Fruit fly (Drosophila melanogaster): ENCODE measurements around the gene Gbeta5.

The Gbeta5 gene

dm6 chrX:8152718-8153117 is 643 bp upstream of the Gbeta5 start, which contains the start of gene CG18262 (continued):
- TF ChIP-seq CG2120 (GFP tag; optimal IDR thresholded peaks at IDR 0.05) (peak; percentile 27), Asciz (GFP tag; optimal IDR thresholded peaks at IDR 0.05) (no peak), CG34224 (GFP tag; IDR thresholded peaks at IDR 0.05; ENCODE audit: partially characterized antibody) (no peak), toy (GFP tag; IDR thresholded peaks at IDR 0.05) (no peak), E2f2 (GFP tag; IDR thresholded peaks at IDR 0.05) (peak; percentile 89), nom (GFP tag; optimal IDR thresholded peaks at IDR 0.05) (no peak), Bdp1 (GFP tag; optimal IDR thresholded peaks at IDR 0.05) (no peak), croc (GFP tag; conservative IDR thresholded peaks at IDR 0.05) (no peak), fd102C (GFP tag; optimal IDR thresholded peaks at IDR 0.05) (no peak), MBD-R2 (GFP tag; IDR thresholded peaks at IDR 0.05) (peak; percentile 96), eyg (GFP tag; optimal IDR thresholded peaks at IDR 0.05) (no peak), CG1792 (GFP tag; optimal IDR thresholded peaks at IDR 0.05) (no peak), Drgx (GFP tag; IDR thresholded peaks at IDR 0.05) (no peak), Hr3 (GFP tag; optimal IDR thresholded peaks at IDR 0.05) (no peak), CG9437 (GFP tag; optimal IDR thresholded peaks at IDR 0.05) (no peak), CG15269 (tag; optimal IDR thresholded peaks at IDR 0.05) (no peak), Sry-β (GFP tag; optimal IDR thresholded peaks at IDR 0.05) (no peak), amos (GFP tag; IDR thresholded peaks at IDR 0.05; ENCODE audit: partially characterized antibody) (no peak; the same call in 1 of the 2 replicates), Ssrp (tag; optimal IDR thresholded peaks at IDR 0.05) (no peak), ci (GFP tag; IDR thresholded peaks at IDR 0.05) (0 out of 3 replicates have a peak, but pooled peaks have one; percentile 26), CG30403 (GFP tag; optimal IDR thresholded peaks at IDR 0.05) (no peak), Gsc (GFP tag; IDR thresholded peaks at IDR 0.05) (no peak), D19B (GFP tag; optimal IDR thresholded peaks at IDR 0.05) (no peak)

DNA sequence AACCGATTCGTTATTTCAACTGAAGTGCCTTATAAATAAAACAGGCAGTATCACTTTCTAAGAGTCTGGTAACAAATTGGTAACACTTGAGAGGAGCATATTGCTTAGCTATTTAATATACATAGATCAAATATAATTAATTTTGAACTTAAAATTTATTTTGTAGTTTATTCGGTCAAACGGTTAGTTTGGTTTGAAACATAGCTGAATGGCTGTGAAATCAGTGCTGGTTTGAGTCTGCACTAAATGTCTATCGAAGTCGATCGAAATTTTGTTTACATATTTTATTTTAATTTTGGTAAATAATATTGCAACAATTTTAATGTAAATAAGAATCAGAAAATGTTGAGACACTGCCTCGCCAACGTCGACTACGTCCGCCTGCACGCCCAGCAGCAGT is 3.5 kb downstream of the Gbeta5 start, which contains the start of gene CG10959:
Gene CG10959, plus strand, starts transcription at position 228 of the 400 bp plus-strand sequence.
- TF ChIP-seq CG12391 (tag; optimal IDR thresholded peaks at IDR 0.05) (no peak), stc (GFP tag; IDR thresholded peaks at IDR 0.05) (no peak), CG17568 (GFP tag; optimal IDR thresholded peaks at IDR 0.05) (no peak), Sry-δ (GFP tag; optimal IDR thresholded peaks at IDR 0.05) (no peak), Aef1 (GFP tag; IDR thresholded peaks at IDR 0.05) (no peak), abd-A (tag; optimal IDR thresholded peaks at IDR 0.05) (no peak), CG17186 (GFP tag; optimal IDR thresholded peaks at IDR 0.05) (no peak), CG17912 (GFP tag; optimal IDR thresholded peaks at IDR 0.05) (no peak), CG14441 (GFP tag; IDR thresholded peaks at IDR 0.05) (no peak), Dad (GFP tag; optimal IDR thresholded peaks at IDR 0.05) (no peak), CG4404 (GFP tag; IDR thresholded peaks at IDR 0.05) (no peak), Usf (GFP tag; optimal IDR thresholded peaks at IDR 0.05) (no peak), sens (GFP tag) (peak; percentile 86), Bgb (GFP tag; IDR thresholded peaks at IDR 0.05; ENCODE audit: partially characterized antibody) (no peak), mirr (GFP tag; optimal IDR thresholded peaks at IDR 0.05) (no peak), kah (GFP tag; optimal IDR thresholded peaks at IDR 0.05) (no peak), jigr1 (GFP tag; IDR thresholded peaks at IDR 0.05) (no peak), HLH4C (GFP tag; IDR thresholded peaks at IDR 0.05; ENCODE audit: partially characterized antibody) (0 out of 3 replicates have a peak, but pooled peaks have one; percentile 34), trem (tag; optimal IDR thresholded peaks at IDR 0.05) (peak; percentile 30), H2.0 (GFP tag; IDR thresholded peaks at IDR 0.05) (no peak), MBD-R2 (GFP tag; IDR thresholded peaks at IDR 0.05) (peak; percentile 61; the same call in 1 of the 2 replicates), unc-4 (GFP tag; IDR thresholded peaks at IDR 0.05; ENCODE audit: partially characterized antibody) (no peak), jumu (GFP tag; optimal IDR thresholded peaks at IDR 0.05) (no peak), croc (GFP tag; conservative IDR thresholded peaks at IDR 0.05) (no peak), sob (GFP tag; IDR thresholded peaks at IDR 0.05) (no peak), amos (GFP tag; IDR thresholded peaks at IDR 0.05; ENCODE audit: partially characterized antibody) (peak; percentile 32; the same call in 1 of the 2 replicates), cwo (GFP tag; optimal IDR thresholded peaks at IDR 0.05) (no peak), tx (GFP tag; optimal IDR thresholded peaks at IDR 0.05) (no peak), CG4617 (GFP tag; optimal IDR thresholded peaks at IDR 0.05; ENCODE audit: borderline replicate concordance) (peak; percentile 37), D19A (tag; optimal IDR thresholded peaks at IDR 0.05) (no peak), fd102C (GFP tag; optimal IDR thresholded peaks at IDR 0.05) (no peak), CG12219 (GFP tag; optimal IDR thresholded peaks at IDR 0.05) (no peak)

Data from whole organism, embryonic.